Fruit fly (Drosophila melanogaster) whole organism, adult: ENCODE results near the gene Zpr1.

Experiments
- CG11617 ChIP-seq: fragments of 200-800 bp; sonication (Bioruptor generic); optimal IDR thresholded peaks from 2 replicates; lab custom pipeline; 2017; ENCODE audit warnings: mild to moderate bottlenecking, missing biosample characterization, missing genetic modification reagents, missing genetic modification characterization
- CG5204 ChIP-seq: fragments of 200-800 bp; sonication (Bioruptor generic); optimal IDR thresholded peaks from 2 replicates; lab custom pipeline; 2016; ENCODE audit warnings: missing biosample characterization, missing genetic modification characterization
- kay ChIP-seq: fragments of 200-800 bp; sonication (Bioruptor generic); peaks from one replicate; lab custom pipeline; 2016; ENCODE audit warnings: missing biosample characterization, missing genetic modification characterization, borderline replicate concordance

- TF ChIP-seq kay (GFP tag; lab: Kevin White, UChicago) = no peak
- no peak for TF ChIP-seq CG11617 (GFP tag; lab: Kevin White, UChicago)
- no peak for TF ChIP-seq CG5204 (GFP tag; lab: Kevin White, UChicago)
Observed at dm6 chrX:9163110-9163509, 1.2 kb upstream of the Zpr1 start, which contains the start of gene mei-P26.
